Fruit fly (Drosophila melanogaster): ENCODE measurements around the gene ppk22.

Gene ppk22

dm6 chr3R:24850420-24850819, 9.2 kb downstream of the ppk22 start, which contains the start of gene CG7006 (continued):
- TF ChIP-seq Ada2b (GFP tag; IDR thresholded peaks at IDR 0.05), result no peak
- TF ChIP-seq pros (GFP tag; optimal IDR thresholded peaks at IDR 0.05), result no peak
- peak; percentile 1 for TF ChIP-seq CG31388 (GFP tag; optimal IDR thresholded peaks at IDR 0.05)
- TF ChIP-seq Dip3 (GFP tag; optimal IDR thresholded peaks at IDR 0.05), result peak; percentile 75
- peak; percentile 95 for TF ChIP-seq sob (GFP tag; IDR thresholded peaks at IDR 0.05)
- TF ChIP-seq CG14441 (GFP tag; IDR thresholded peaks at IDR 0.05), result no peak
- TF ChIP-seq MTF-1 (GFP tag; optimal IDR thresholded peaks at IDR 0.05; ENCODE audit: borderline replicate concordance), result no peak
- TF ChIP-seq Jarid2 (GFP tag; optimal IDR thresholded peaks at IDR 0.05), result peak; percentile 7
- TF ChIP-seq Bteb2 (GFP tag; optimal IDR thresholded peaks at IDR 0.05), result peak; percentile 81
- peak; percentile 58 for TF ChIP-seq pum (GFP tag; optimal IDR thresholded peaks at IDR 0.05)
- TF ChIP-seq CG17328 (GFP tag; IDR thresholded peaks at IDR 0.05), result peak; percentile 14; the same call in 1 of the 2 replicates
- no peak for TF ChIP-seq PHDP (tag; optimal IDR thresholded peaks at IDR 0.05)
- TF ChIP-seq CG18476 (GFP tag; optimal IDR thresholded peaks at IDR 0.05), result peak; percentile 48
- TF ChIP-seq CG11456 (GFP tag; IDR thresholded peaks at IDR 0.05), result peak; percentile 85
- peak; percentile 82 for TF ChIP-seq CG12659 (GFP tag; optimal IDR thresholded peaks at IDR 0.05)
- peak; percentile 77 for TF ChIP-seq NfI (GFP tag; optimal IDR thresholded peaks at IDR 0.05)
- no peak for TF ChIP-seq kah (GFP tag; optimal IDR thresholded peaks at IDR 0.05)
- no peak for TF ChIP-seq CG3838 (GFP tag; optimal IDR thresholded peaks at IDR 0.05)
- no peak for TF ChIP-seq CG8089 (GFP tag; optimal IDR thresholded peaks at IDR 0.05)
- TF ChIP-seq CG6654 (GFP tag; optimal IDR thresholded peaks at IDR 0.05), result no peak
- TF ChIP-seq Ssrp (tag; optimal IDR thresholded peaks at IDR 0.05), result no peak
- no peak for TF ChIP-seq bsh (GFP tag; optimal IDR thresholded peaks at IDR 0.05)
- TF ChIP-seq Awh (GFP tag; IDR thresholded peaks at IDR 0.05), result no peak
- TF ChIP-seq CrebB (tag; optimal IDR thresholded peaks at IDR 0.05), result peak; percentile 2
- peak; percentile 56 for TF ChIP-seq CG3995 (GFP tag; optimal IDR thresholded peaks at IDR 0.05)
- peak; percentile 43 for TF ChIP-seq cato (GFP tag; optimal IDR thresholded peaks at IDR 0.05; ENCODE audit: borderline replicate concordance)
- TF ChIP-seq Fer2 (tag; optimal IDR thresholded peaks at IDR 0.05), result peak; percentile 48
- TF ChIP-seq CG10366 (GFP tag; IDR thresholded peaks at IDR 0.05), result peak; percentile 53
- no peak for TF ChIP-seq Dip2 (GFP tag; IDR thresholded peaks at IDR 0.05)
- peak; percentile 86 for TF ChIP-seq CG1647 (GFP tag; optimal IDR thresholded peaks at IDR 0.05)
- peak; percentile 2 for TF ChIP-seq CG7271 (tag; optimal IDR thresholded peaks at IDR 0.05)
- TF ChIP-seq CG6854 (GFP tag; optimal IDR thresholded peaks at IDR 0.05), result no peak
- no peak for TF ChIP-seq zf30C (GFP tag; optimal IDR thresholded peaks at IDR 0.05)
- no peak for TF ChIP-seq CG15696 (tag; optimal IDR thresholded peaks at IDR 0.05)
- no peak for TF ChIP-seq Hmx (GFP tag; optimal IDR thresholded peaks at IDR 0.05)
- TF ChIP-seq cas (GFP tag; IDR thresholded peaks at IDR 0.05), result no peak
- no peak for TF ChIP-seq bowl (GFP tag; IDR thresholded peaks at IDR 0.05)
- TF ChIP-seq Usf (GFP tag; optimal IDR thresholded peaks at IDR 0.05), result peak; percentile 55
- no peak for TF ChIP-seq CG17568 (GFP tag; optimal IDR thresholded peaks at IDR 0.05)
- peak; percentile 28; the same call in 2 of the 3 replicates for TF ChIP-seq CG7963 (GFP tag; IDR thresholded peaks at IDR 0.05; ENCODE audit: partially characterized antibody)
- peak; percentile 50; the same call in 1 of the 3 replicates for TF ChIP-seq mld (GFP tag; IDR thresholded peaks at IDR 0.05; ENCODE audit: partially characterized antibody)
- no peak for TF ChIP-seq NC2α (GFP tag; optimal IDR thresholded peaks at IDR 0.05)
- TF ChIP-seq CG43689 (GFP tag; IDR thresholded peaks at IDR 0.05), result no peak
- TF ChIP-seq CG10462 (GFP tag; optimal IDR thresholded peaks at IDR 0.05), result no peak
- no peak for TF ChIP-seq CG13894 (tag; optimal IDR thresholded peaks at IDR 0.05)
- TF ChIP-seq B-H1 (GFP tag; IDR thresholded peaks at IDR 0.05), result no peak
- TF ChIP-seq CG31224 (GFP tag; IDR thresholded peaks at IDR 0.05), result peak; percentile 39; the same call in 1 of the 2 replicates
- peak; percentile 15 for TF ChIP-seq ewg (GFP tag; optimal IDR thresholded peaks at IDR 0.05)
- peak; percentile 44; the same call in 1 of the 2 replicates for TF ChIP-seq tna (GFP tag; IDR thresholded peaks at IDR 0.05; ENCODE audit: partially characterized antibody)
- TF ChIP-seq CG9817 (tag; optimal IDR thresholded peaks at IDR 0.05), result peak; percentile 70
